Worm (Caenorhabditis elegans): ENCODE results near the gene clec-232.

DNA sequence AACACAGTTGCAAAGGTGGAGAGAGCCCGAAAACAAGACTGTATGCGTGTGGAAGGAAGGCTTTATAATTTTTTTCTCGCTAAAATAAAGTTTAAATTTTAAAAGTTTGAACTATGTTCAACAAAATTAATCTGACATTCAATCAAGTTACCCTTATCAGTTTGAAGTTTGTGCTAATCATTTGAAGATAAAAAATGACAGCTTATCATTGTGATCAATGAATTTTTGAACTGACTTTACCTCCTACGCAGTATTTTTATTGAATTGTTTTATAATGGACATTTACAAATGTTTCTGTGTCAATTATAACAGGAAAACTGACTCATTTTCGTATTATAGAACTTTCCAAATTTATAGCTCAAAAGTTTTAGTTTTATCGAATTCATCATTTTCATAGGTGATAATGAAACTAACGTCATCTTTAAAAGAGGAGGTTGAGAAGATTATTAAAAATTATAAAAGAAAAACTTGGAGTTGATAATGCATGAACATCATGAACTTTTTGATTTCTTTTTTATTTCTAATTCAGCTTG lies 2.4 kb downstream of the clec-232 start, which contains the start of gene oac-20:
- no peak for TF ChIP-seq che-1 (tag; optimal IDR thresholded peaks at IDR 0.05)
- TF ChIP-seq ceh-18 (tag; optimal IDR thresholded peaks at IDR 0.05): no peak
- no peak for TF ChIP-seq ets-4 (tag; optimal IDR thresholded peaks at IDR 0.05)
- TF ChIP-seq T23F11.4 (GFP tag; optimal IDR thresholded peaks at IDR 0.05): no peak

Data from whole organism, late embryonic.